Worm (Caenorhabditis elegans): ENCODE data around the gene Y37E11AL.9.

The Y37E11AL.9 gene

ce11 chrIV:3686765-3687164 is 13.7 kb downstream of the Y37E11AL.9 start, which contains the start of gene map-1:
Gene map-1 (minus strand): TSS chrIV:3686865.
- TF ChIP-seq hlh-30 (tag; optimal IDR thresholded peaks at IDR 0.05; ENCODE audit: insufficient read depth) (no peak), ref-2 (tag; optimal IDR thresholded peaks at IDR 0.05) (no peak), sox-4 (tag; optimal IDR thresholded peaks at IDR 0.05) (no peak), ztf-16 (tag; optimal IDR thresholded peaks at IDR 0.05) (no peak), npax-4 (tag; optimal IDR thresholded peaks at IDR 0.05) (no peak), tbx-2 (tag; optimal IDR thresholded peaks at IDR 0.05) (no peak), pros-1 (tag; optimal IDR thresholded peaks at IDR 0.05) (no peak), che-1 (tag; optimal IDR thresholded peaks at IDR 0.05) (no peak), pha-4 (tag; optimal IDR thresholded peaks at IDR 0.05) (no peak), ceh-34 (tag; optimal IDR thresholded peaks at IDR 0.05) (no peak), ceh-48 (tag; optimal IDR thresholded peaks at IDR 0.05) (no peak), elt-4 (tag; optimal IDR thresholded peaks at IDR 0.05) (no peak), T23F11.4 (GFP tag; optimal IDR thresholded peaks at IDR 0.05) (no peak), ceh-31 (tag; optimal IDR thresholded peaks at IDR 0.05) (no peak), K02D7.2 (tag; optimal IDR thresholded peaks at IDR 0.05) (no peak), zip-5 (tag; optimal IDR thresholded peaks at IDR 0.05) (no peak)

- TF ChIP-seq elt-4 (tag; optimal IDR thresholded peaks at IDR 0.05) (peak; percentile 32), hlh-6 (tag; optimal IDR thresholded peaks at IDR 0.05) (peak; percentile 54), ceh-48 (tag; optimal IDR thresholded peaks at IDR 0.05) (no peak), C08G9.2 (tag; optimal IDR thresholded peaks at IDR 0.05) (no peak), sdc-2 (tag; optimal IDR thresholded peaks at IDR 0.05) (peak; percentile 12)
Observed at ce11 chrIV:3686260-3686659, 14.2 kb downstream of the Y37E11AL.9 start.

- TF ChIP-seq fkh-6 (tag; optimal IDR thresholded peaks at IDR 0.05) (no peak), ceh-31 (tag; optimal IDR thresholded peaks at IDR 0.05) (peak; percentile 15)
Observed at ce11 chrIV:3681763-3682162, 18.7 kb downstream of the Y37E11AL.9 start.

ce11 chrIV:3668603-3669002 is 31.9 kb downstream of the Y37E11AL.9 start, which contains the start of gene fmil-1:
Gene fmil-1 (minus strand): TSS chrIV:3668703.
- TF ChIP-seq che-1 (tag; optimal IDR thresholded peaks at IDR 0.05), result no peak
- TF ChIP-seq ceh-34 (tag; optimal IDR thresholded peaks at IDR 0.05), result no peak
- TF ChIP-seq lim-6 (tag; optimal IDR thresholded peaks at IDR 0.05), result no peak
- no peak for TF ChIP-seq hlh-13 (GFP tag; optimal IDR thresholded peaks at IDR 0.05)
- TF ChIP-seq ceh-6 (GFP tag; optimal IDR thresholded peaks at IDR 0.05), result no peak
- TF ChIP-seq nhr-11 (tag; optimal IDR thresholded peaks at IDR 0.05), result no peak
- no peak for TF ChIP-seq pax-1 (tag; optimal IDR thresholded peaks at IDR 0.05)

ce11 chrIV:3667796-3668195 is 32.7 kb downstream of the Y37E11AL.9 start:
- TF ChIP-seq F13H6.1 (tag; optimal IDR thresholded peaks at IDR 0.05) (no peak), pha-4 (tag; optimal IDR thresholded peaks at IDR 0.05) (no peak), unc-42 (tag; optimal IDR thresholded peaks at IDR 0.05) (peak; percentile 82), pha-2 (tag; optimal IDR thresholded peaks at IDR 0.05) (no peak), hlh-6 (tag; optimal IDR thresholded peaks at IDR 0.05) (no peak), npax-4 (tag; optimal IDR thresholded peaks at IDR 0.05) (no peak)

- TF ChIP-seq pat-9 (tag; optimal IDR thresholded peaks at IDR 0.05), result no peak
- no peak for TF ChIP-seq ztf-16 (tag; optimal IDR thresholded peaks at IDR 0.05)
- TF ChIP-seq syd-9 (tag; optimal IDR thresholded peaks at IDR 0.05), result no peak
- TF ChIP-seq ceh-22 (tag; optimal IDR thresholded peaks at IDR 0.05), result no peak
- TF ChIP-seq ceh-31 (tag; optimal IDR thresholded peaks at IDR 0.05), result no peak
Observed at ce11 chrIV:3666543-3666942, 33.9 kb downstream of the Y37E11AL.9 start.

- no peak for TF ChIP-seq lin-11 (tag; optimal IDR thresholded peaks at IDR 0.05)
- TF ChIP-seq pha-4 (tag; optimal IDR thresholded peaks at IDR 0.05), result no peak
- TF ChIP-seq sdc-2 (tag; optimal IDR thresholded peaks at IDR 0.05), result no peak
- no peak for TF ChIP-seq ceh-30 (tag; optimal IDR thresholded peaks at IDR 0.05)
- TF ChIP-seq ceh-48 (tag; optimal IDR thresholded peaks at IDR 0.05), result no peak
- no peak for TF ChIP-seq ceh-22 (tag; optimal IDR thresholded peaks at IDR 0.05)
- no peak for TF ChIP-seq ztf-16 (tag; optimal IDR thresholded peaks at IDR 0.05)
- no peak for TF ChIP-seq ceh-34 (tag; optimal IDR thresholded peaks at IDR 0.05)
- no peak for TF ChIP-seq ceh-45 (GFP tag; IDR thresholded peaks at IDR 0.05)
- TF ChIP-seq eyg-1 (tag; optimal IDR thresholded peaks at IDR 0.05), result no peak
- TF ChIP-seq zip-5 (tag; optimal IDR thresholded peaks at IDR 0.05), result no peak
- no peak for TF ChIP-seq fkh-6 (tag; optimal IDR thresholded peaks at IDR 0.05)
- TF ChIP-seq pha-2 (tag; optimal IDR thresholded peaks at IDR 0.05), result no peak
- TF ChIP-seq ahr-1 (tag; optimal IDR thresholded peaks at IDR 0.05), result no peak
- TF ChIP-seq F13H6.1 (tag; optimal IDR thresholded peaks at IDR 0.05), result no peak
- TF ChIP-seq unc-3 (GFP tag; conservative IDR thresholded peaks at IDR 0.05), result no peak
- TF ChIP-seq unc-3 (tag; optimal IDR thresholded peaks at IDR 0.05), result no peak
- TF ChIP-seq sox-2 (GFP tag; IDR thresholded peaks at IDR 0.05), result no peak
Observed at ce11 chrIV:3665089-3665488, 35.4 kb downstream of the Y37E11AL.9 start.

All from whole organism, late embryonic.